Fruit fly (Drosophila melanogaster): ENCODE measurements around the gene CG11601.

Gene CG11601

DNA sequence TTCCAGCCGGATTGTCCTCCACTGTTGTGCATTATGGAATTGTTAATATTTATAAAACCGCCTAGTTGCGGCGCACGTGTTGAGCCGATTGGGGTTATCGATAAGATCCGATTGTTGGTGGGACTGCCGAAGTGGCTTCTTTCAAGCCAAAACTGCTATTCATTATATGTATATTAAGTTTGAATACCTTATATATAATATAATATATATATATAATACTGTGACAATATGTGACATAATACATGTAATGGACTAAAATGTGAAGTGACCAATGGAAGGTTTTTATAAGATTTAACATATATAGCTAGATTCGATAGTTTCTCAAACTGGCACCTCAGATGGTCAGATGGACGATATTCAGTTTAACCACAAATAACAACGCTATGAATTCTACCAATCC lies 9.5 kb downstream of the CG11601 start, which contains the start of the genes mbm and CG11555 (continued):
- TF ChIP-seq dysf (GFP tag; IDR thresholded peaks at IDR 0.05): peak; percentile 24; the same call in 1 of the 3 replicates
- TF ChIP-seq CG7987 (GFP tag; optimal IDR thresholded peaks at IDR 0.05): no peak
- TF ChIP-seq CG7745 (tag; optimal IDR thresholded peaks at IDR 0.05): no peak
- TF ChIP-seq CG3838 (GFP tag; optimal IDR thresholded peaks at IDR 0.05): no peak
- TF ChIP-seq Dp (GFP tag; optimal IDR thresholded peaks at IDR 0.05): peak; percentile 25
- peak; percentile 21; the same call in 1 of the 3 replicates for TF ChIP-seq CG34422 (GFP tag; IDR thresholded peaks at IDR 0.05)
- no peak for TF ChIP-seq CG5245 (GFP tag; optimal IDR thresholded peaks at IDR 0.05)
- peak in 1 of 3 experiments; percentile 15 for TF ChIP-seq lola (GFP tag; optimal IDR thresholded peaks at IDR 0.05)
- no peak for TF ChIP-seq Bteb2 (GFP tag; optimal IDR thresholded peaks at IDR 0.05)
- TF ChIP-seq oc (tag; optimal IDR thresholded peaks at IDR 0.05): no peak
- TF ChIP-seq Doc3 (GFP tag; IDR thresholded peaks at IDR 0.05; ENCODE audit: partially characterized antibody): peak; percentile 61
- peak; percentile 38 for TF ChIP-seq dmrt11E (tag; optimal IDR thresholded peaks at IDR 0.05)
- peak; percentile 9; the same call in 1 of the 2 replicates for TF ChIP-seq ssp (GFP tag; IDR thresholded peaks at IDR 0.05)
- TF ChIP-seq CG15696 (tag; optimal IDR thresholded peaks at IDR 0.05): peak; percentile 1
- TF ChIP-seq PHDP (tag; optimal IDR thresholded peaks at IDR 0.05): peak; percentile 41
- no peak for TF ChIP-seq CG3407 (GFP tag; optimal IDR thresholded peaks at IDR 0.05)
- TF ChIP-seq CG1832 (GFP tag; optimal IDR thresholded peaks at IDR 0.05): no peak
- no peak for TF ChIP-seq toy (GFP tag; IDR thresholded peaks at IDR 0.05)
- TF ChIP-seq Deaf1 (tag; optimal IDR thresholded peaks at IDR 0.05): peak; percentile 20
- TF ChIP-seq cwo (GFP tag; optimal IDR thresholded peaks at IDR 0.05): peak; percentile 81
- TF ChIP-seq dmrt99B (tag; optimal IDR thresholded peaks at IDR 0.05): no peak
- no peak for TF ChIP-seq psq (GFP tag; optimal IDR thresholded peaks at IDR 0.05)
- TF ChIP-seq Dll (GFP tag; IDR thresholded peaks at IDR 0.05; ENCODE audit: partially characterized antibody): peak; percentile 74
- TF ChIP-seq CG16863 (GFP tag; optimal IDR thresholded peaks at IDR 0.05): no peak
- TF ChIP-seq CG31224 (GFP tag; IDR thresholded peaks at IDR 0.05): 0 out of 2 replicates have a peak, but pooled peaks have one; percentile 15
- TF ChIP-seq Dref (GFP tag; IDR thresholded peaks at IDR 0.05): peak; percentile 70
- peak; percentile 74; the same call in 1 of the 2 replicates for TF ChIP-seq MBD-R2 (GFP tag; IDR thresholded peaks at IDR 0.05)
- peak; percentile 36 for TF ChIP-seq nerfin-1 (tag; optimal IDR thresholded peaks at IDR 0.05)
- TF ChIP-seq Poxn (GFP tag; IDR thresholded peaks at IDR 0.05): no peak
- TF ChIP-seq fru (optimal IDR thresholded peaks at IDR 0.05): no peak
- no peak for TF ChIP-seq btn (GFP tag; optimal IDR thresholded peaks at IDR 0.05)
- TF ChIP-seq da (GFP tag; optimal IDR thresholded peaks at IDR 0.05): no peak
- no peak for TF ChIP-seq Dek (tag; optimal IDR thresholded peaks at IDR 0.05)
- TF ChIP-seq CG11504 (tag; optimal IDR thresholded peaks at IDR 0.05): peak; percentile 49
- no peak for TF ChIP-seq Bgb (GFP tag; IDR thresholded peaks at IDR 0.05; ENCODE audit: partially characterized antibody)
- no peak for TF ChIP-seq CG1647 (GFP tag; optimal IDR thresholded peaks at IDR 0.05)
- no peak for TF ChIP-seq nerfin-2 (GFP tag; IDR thresholded peaks at IDR 0.05; ENCODE audit: partially characterized antibody)
- peak; percentile 60 for TF ChIP-seq CoRest (tag; optimal IDR thresholded peaks at IDR 0.05)
- TF ChIP-seq CG17829 (tag; optimal IDR thresholded peaks at IDR 0.05): peak; percentile 60
- TF ChIP-seq gcm (GFP tag; optimal IDR thresholded peaks at IDR 0.05): peak; percentile 10
- peak; percentile 60 for TF ChIP-seq grau (tag; optimal IDR thresholded peaks at IDR 0.05)
- TF ChIP-seq bbx (GFP tag; IDR thresholded peaks at IDR 0.05; ENCODE audit: partially characterized antibody): peak; percentile 29
- peak in 1 of 2 experiments; percentile 43 for TF ChIP-seq crp (GFP tag; optimal IDR thresholded peaks at IDR 0.05)
- no peak for TF ChIP-seq CG1603 (tag; optimal IDR thresholded peaks at IDR 0.05)
- TF ChIP-seq CG4730 (GFP tag; IDR thresholded peaks at IDR 0.05): no peak
- no peak for TF ChIP-seq CTCF (GFP tag; optimal IDR thresholded peaks at IDR 0.05)
- TF ChIP-seq CG18262 (tag; optimal IDR thresholded peaks at IDR 0.05): peak; percentile 43
- TF ChIP-seq CG6791 (GFP tag; IDR thresholded peaks at IDR 0.05; ENCODE audit: partially characterized antibody): no peak
- no peak for TF ChIP-seq Mrtf (GFP tag; IDR thresholded peaks at IDR 0.05)
- peak; percentile 58 for TF ChIP-seq BEAF-32 (GFP tag; optimal IDR thresholded peaks at IDR 0.05)

Data from whole organism, embryonic.